Fruit fly (Drosophila melanogaster) whole organism, embryonic: ENCODE results near the gene GstD4.

ENCODE experiments used
- CG10274 ChIP-seq: fragments of 200-800 bp; sonication (Bioruptor generic); optimal IDR thresholded peaks from 3 replicates; lab custom pipeline; 2017; ENCODE audit warnings: missing biosample characterization, mild to moderate bottlenecking, missing genetic modification characterization
- CG7928 ChIP-seq: fragments of 200-800 bp; sonication (Bioruptor generic); optimal IDR thresholded peaks from 2 replicates; lab custom pipeline; 2017; ENCODE audit warnings: missing biosample characterization, mild to moderate bottlenecking, missing genetic modification characterization
- CG9876 ChIP-seq: fragments of 200-800 bp; sonication (Bioruptor generic); optimal IDR thresholded peaks from 2 replicates; lab custom pipeline; 2016; ENCODE audit warnings: missing biosample characterization, missing genetic modification characterization
- ap ChIP-seq: fragments of 200-800 bp; sonication (Bioruptor generic); IDR thresholded peaks from 2 replicates; pipeline ENCODE4 v1.3.6; 2022; ENCODE audit warnings: missing biosample characterization, missing genetic modification characterization
- nom ChIP-seq: fragments of 200-800 bp; sonication (Bioruptor generic); optimal IDR thresholded peaks from 2 replicates; lab custom pipeline; 2017; ENCODE audit warnings: missing biosample characterization, missing genetic modification characterization, mild to moderate bottlenecking, moderate library complexity, missing genetic modification reagents

dm6 chr3R:12405928-12406234 is 32.0 kb downstream of the GstD4 start, which contains the start of gene Cyp9f2:
- TF ChIP-seq ap (GFP tag; lab: Robert Waterston, UW) (no peak), CG7928 (GFP tag; lab: Kevin White, UChicago) (no peak), nom (GFP tag; lab: Kevin White, UChicago) (no peak), CG9876 (GFP tag; lab: Kevin White, UChicago) (no peak), CG10274 (GFP tag; lab: Kevin White, UChicago) (no peak)
